Worm (Caenorhabditis elegans): ENCODE measurements around the gene F53F4.1.

DNA sequence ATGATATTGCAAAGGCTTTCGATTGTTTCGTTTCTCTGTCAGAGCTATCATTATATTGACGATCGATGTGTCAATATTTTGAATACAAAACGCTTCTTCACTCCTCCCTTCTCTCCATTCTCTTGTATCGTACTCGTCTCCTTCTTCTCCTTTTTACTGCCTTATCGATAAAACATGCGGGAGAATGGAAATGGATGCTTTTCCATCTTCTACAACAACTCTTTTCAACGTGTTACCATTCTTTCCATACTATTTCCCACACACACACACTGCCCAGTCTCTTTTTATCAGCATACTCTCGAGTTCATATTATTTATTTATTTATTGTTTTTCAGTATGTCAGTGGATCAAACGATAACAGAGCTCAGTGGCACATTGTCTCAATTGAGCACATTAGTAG, 5.9 kb upstream of the F53F4.1 start, which contains the start of gene C50B8.6:
- TF ChIP-seq dpl-1 (GFP tag; optimal IDR thresholded peaks at IDR 0.05), result no peak
- no peak for TF ChIP-seq lin-15B (tag; optimal IDR thresholded peaks at IDR 0.05)
- no peak for TF ChIP-seq nhr-11 (tag; optimal IDR thresholded peaks at IDR 0.05)
- no peak for TF ChIP-seq fkh-10 (GFP tag; optimal IDR thresholded peaks at IDR 0.05)
- no peak for TF ChIP-seq tbx-2 (tag; optimal IDR thresholded peaks at IDR 0.05)
- TF ChIP-seq ets-5 (GFP tag; IDR thresholded peaks at IDR 0.05), result no peak
- TF ChIP-seq ces-1 (GFP tag; optimal IDR thresholded peaks at IDR 0.05), result no peak
- no peak for TF ChIP-seq isw-1 (GFP tag; IDR thresholded peaks at IDR 0.05)
- TF ChIP-seq aha-1 (tag; optimal IDR thresholded peaks at IDR 0.05), result no peak
- no peak for TF ChIP-seq nhr-20 (tag; optimal IDR thresholded peaks at IDR 0.05)
- no peak for TF ChIP-seq ceh-88 (GFP tag; IDR thresholded peaks at IDR 0.05)
- no peak for TF ChIP-seq lin-35 (GFP tag; optimal IDR thresholded peaks at IDR 0.05)
- TF ChIP-seq nhr-28 (tag; optimal IDR thresholded peaks at IDR 0.05), result no peak

Measured in whole organism, L1 larva.